Fruit fly (Drosophila melanogaster) whole organism: ENCODE results near the gene CG14367.

Experiments
- CG8478 ChIP-seq: fragments of >200 bp; optimal IDR thresholded peaks from 2 replicates; lab custom pipeline; 2018; ENCODE audit warnings: inconsistent platforms
- Dll ChIP-seq: fragments of >200 bp; optimal IDR thresholded peaks from 2 replicates; lab custom pipeline; 2017
- EcR ChIP-seq, 2 experiments: fragments of >200 bp; optimal IDR thresholded peaks; 2 replicates each; lab custom pipeline; 2017; ENCODE audit warnings: missing biosample characterization in 2 of 2, missing genetic modification characterization in 2 of 2, missing genetic modification reagents in 2 of 2
- psq ChIP-seq: fragments of >200 bp; optimal IDR thresholded peaks from 2 replicates; lab custom pipeline; 2017
- usp ChIP-seq: fragments of >200 bp; optimal IDR thresholded peaks from 2 replicates; lab custom pipeline; 2017; ENCODE audit warnings: missing biosample characterization, missing genetic modification characterization, mixed read lengths

DNA sequence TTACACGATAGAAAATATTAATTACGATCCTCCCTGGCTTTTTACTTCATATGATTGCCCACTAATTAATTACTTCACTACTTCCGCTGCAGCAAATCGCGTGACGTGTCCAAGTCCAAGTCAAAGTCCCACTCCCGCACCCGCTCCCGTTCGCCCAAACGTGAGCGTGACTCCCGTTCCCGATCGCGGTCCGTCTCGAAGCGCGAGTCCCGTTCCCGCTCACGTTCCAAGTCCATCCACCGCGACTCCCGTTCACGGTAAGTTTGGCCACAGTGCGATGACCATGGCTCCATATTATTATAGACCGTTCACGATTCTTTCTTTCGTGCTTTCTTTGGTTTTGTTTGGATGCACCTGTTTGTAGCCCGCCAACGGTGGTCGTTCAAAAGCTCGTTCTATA lies 27.9 kb upstream of the CG14367 start:
- TF ChIP-seq EcR (GFP tag; optimal IDR thresholded peaks at IDR 0.05; lab: Kevin White, UChicago), result no peak
- no peak for TF ChIP-seq CG8478 (lab: Kevin White, UChicago)
- no peak for TF ChIP-seq psq (lab: Kevin White, UChicago)
- TF ChIP-seq usp (GFP tag; lab: Kevin White, UChicago), result no peak
- no peak for TF ChIP-seq Dll (lab: Kevin White, UChicago)
